Worm (Caenorhabditis elegans) whole organism, early embryonic: Measurements from ENCODE around the gene enpp-1.

Experiments used
- B0310.2 ChIP-seq: sonication (generic microtip); optimal IDR thresholded peaks from 2 replicates; lab custom pipeline; 2016; ENCODE audit warnings: mild to moderate bottlenecking, missing genetic modification characterization, missing compliant biosample characterization
- F13C5.2 ChIP-seq: sonication (generic microtip); optimal IDR thresholded peaks from 2 replicates; lab custom pipeline; 2017; ENCODE audit warnings: mild to moderate bottlenecking, missing genetic modification characterization, inconsistent platforms, missing compliant biosample characterization
- aly-1 ChIP-seq: sonication (generic microtip); optimal IDR thresholded peaks from 2 replicates; lab custom pipeline; 2016; ENCODE audit warnings: missing genetic modification characterization, missing compliant biosample characterization
- ama-1 ChIP-seq: fragments of 150-350 bp; optimal IDR thresholded peaks from 2 replicates; lab custom pipeline; 2014
- ceh-13 ChIP-seq: fragments of 200-800 bp; sonication (Bioruptor generic); optimal IDR thresholded peaks from 2 replicates; lab custom pipeline; 2018; ENCODE audit warnings: mild to moderate bottlenecking, missing genetic modification characterization, missing compliant biosample characterization
- ceh-36 ChIP-seq: sonication (generic microtip); optimal IDR thresholded peaks from 2 replicates; lab custom pipeline; 2016; ENCODE audit warnings: missing genetic modification characterization, inconsistent platforms, missing compliant biosample characterization
- ets-7 ChIP-seq: sonication (generic microtip); optimal IDR thresholded peaks from 2 replicates; lab custom pipeline; 2016; ENCODE audit warnings: missing genotype, missing genetic modification characterization, missing compliant biosample characterization
- flt-1 ChIP-seq: fragments of 200-800 bp; sonication (Bioruptor generic); IDR thresholded peaks from 2 replicates; pipeline ENCODE4 v1.3.6; 2022; ENCODE audit warnings: missing genetic modification characterization, missing compliant biosample characterization
- hmbx-1 ChIP-seq: sonication (generic microtip); optimal IDR thresholded peaks from 2 replicates; lab custom pipeline; 2016; ENCODE audit warnings: mild to moderate bottlenecking, missing genetic modification characterization, missing compliant biosample characterization
- hmg-4 ChIP-seq: fragments of 200-800 bp; sonication (Bioruptor generic); optimal IDR thresholded peaks from 2 replicates; lab custom pipeline; 2018; ENCODE audit warnings: mild to moderate bottlenecking, missing genetic modification characterization, missing compliant biosample characterization
- hnd-1 ChIP-seq: sonication (generic microtip); optimal IDR thresholded peaks from 2 replicates; lab custom pipeline; 2016; ENCODE audit warnings: missing genetic modification characterization, missing compliant biosample characterization
- pes-1 ChIP-seq: fragments of 200-800 bp; sonication (Bioruptor generic); IDR thresholded peaks from 2 replicates; pipeline ENCODE4 v1.3.6; 2022; ENCODE audit warnings: missing genetic modification reagents, missing genetic modification characterization, missing compliant biosample characterization
- scrt-1 ChIP-seq: fragments of 200-800 bp; sonication (Bioruptor generic); IDR thresholded peaks from 2 replicates; pipeline ENCODE4 v1.3.6; 2022; ENCODE audit warnings: missing genetic modification characterization, missing compliant biosample characterization
- sea-1 ChIP-seq: fragments of 200-800 bp; sonication (Bioruptor generic); conservative IDR thresholded peaks from 2 replicates; pipeline ENCODE4 v1.3.6; 2022; ENCODE audit warnings: missing genetic modification characterization, missing compliant biosample characterization
- tbx-11 ChIP-seq: fragments of 200-800 bp; sonication (Bioruptor generic); IDR thresholded peaks from 2 replicates; pipeline ENCODE4 v1.3.6; 2022; ENCODE audit warnings: missing genetic modification characterization, missing compliant biosample characterization
- tbx-37 ChIP-seq: fragments of 200-800 bp; sonication (Bioruptor generic); conservative IDR thresholded peaks from 2 replicates; pipeline ENCODE4 v1.3.6; 2022; ENCODE audit warnings: missing genetic modification reagents, missing genetic modification characterization, missing compliant biosample characterization
- tra-4 ChIP-seq: sonication (generic microtip); optimal IDR thresholded peaks from 2 replicates; lab custom pipeline; 2017; ENCODE audit warnings: missing genetic modification characterization, missing compliant biosample characterization

enpp-1 gene

DNA sequence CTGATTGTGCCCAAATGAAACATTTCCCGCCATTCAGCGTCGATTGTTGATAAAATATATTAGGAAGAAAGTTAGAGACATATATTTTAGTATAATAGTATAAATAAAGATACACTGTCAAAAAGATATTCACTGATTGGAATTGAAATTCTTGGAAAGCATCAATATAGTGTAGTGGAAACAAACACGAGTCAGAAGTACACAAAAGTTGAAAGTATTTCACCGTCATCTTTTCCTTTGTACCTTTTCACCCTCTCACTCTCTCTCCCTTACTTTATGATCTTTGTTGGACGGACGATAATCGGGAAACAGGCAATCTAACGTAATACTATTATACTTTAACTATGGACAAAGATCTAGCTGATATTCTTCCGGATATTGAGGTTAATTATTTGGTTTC is 37.2 kb upstream of the enpp-1 start, which contains the start of gene nhr-208:
Gene nhr-208 (plus strand): TSS at position 288 of the 400 bp plus-strand sequence.
- TF ChIP-seq hmbx-1 (tag; lab: Kevin White, UChicago) (no peak), ceh-13 (no peak), sea-1 (no peak), F13C5.2 (tag; lab: Kevin White, UChicago) (no peak), tbx-37 (GFP tag; lab: Robert Waterston, UW) (no peak), ets-7 (no peak), flt-1 (no peak), tra-4 (no peak), ama-1 (lab: Kevin White, UChicago) (no peak), tbx-11 (GFP tag; lab: Robert Waterston, UW) (no peak)

DNA sequence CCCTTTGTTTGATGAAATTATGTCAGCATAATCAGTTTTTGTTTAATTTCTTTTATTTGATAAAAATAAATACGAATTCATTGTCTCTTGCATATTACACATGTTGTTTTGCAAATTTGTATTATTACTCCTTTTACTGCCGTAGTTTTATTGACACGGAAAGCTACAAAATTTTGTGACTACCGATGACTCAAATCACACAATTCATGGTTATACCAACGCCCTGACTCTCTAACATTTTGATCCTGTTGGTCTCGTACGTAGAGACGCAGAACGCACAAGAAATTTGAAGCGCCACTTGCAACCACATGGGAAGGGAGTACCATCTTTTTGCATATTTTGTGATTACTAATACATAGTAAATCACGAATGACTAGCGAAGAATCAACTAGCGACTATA is 35.4 kb upstream of the enpp-1 start, which contains the start of gene nhr-207:
Gene nhr-207 (plus strand): TSS at position 282 of the 400 bp plus-strand sequence.
- TF ChIP-seq sea-1 (no peak), ama-1 (lab: Kevin White, UChicago) (no peak), ceh-13 (no peak), B0310.2 (tag; lab: Kevin White, UChicago) (no peak), F13C5.2 (tag; lab: Kevin White, UChicago) (no peak), pes-1 (GFP tag; lab: Robert Waterston, UW) (no peak), aly-1 (no peak), ceh-36 (tag; lab: Kevin White, UChicago) (no peak), tbx-37 (GFP tag; lab: Robert Waterston, UW) (no peak), ets-7 (no peak), hmbx-1 (tag; lab: Kevin White, UChicago) (no peak), flt-1 (no peak), tra-4 (no peak), hmg-4 (GFP tag; lab: Kevin White, UChicago) (no peak)

DNA sequence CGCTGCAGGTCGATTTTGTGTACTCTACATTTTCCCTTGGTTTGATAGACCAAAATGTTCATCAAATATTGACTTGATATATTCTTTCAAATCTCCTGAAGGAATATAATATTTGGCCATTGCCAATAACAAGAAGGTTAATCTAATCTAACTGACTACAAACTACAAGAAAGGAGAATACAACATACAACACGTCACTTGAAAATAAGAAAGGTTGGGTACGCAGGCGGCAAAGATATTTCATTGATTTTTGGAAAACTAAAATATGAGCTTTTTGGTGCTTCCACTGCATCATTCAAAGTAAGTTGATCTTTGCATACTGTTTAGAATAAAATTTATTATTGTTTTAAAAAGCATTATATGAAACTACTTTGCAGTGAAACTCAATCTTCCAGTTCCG is 33.1 kb upstream of the enpp-1 start, which contains the start of gene nhr-209:
Gene nhr-209 (plus strand): TSS at position 27 of the 400 bp plus-strand sequence.
- no peak for TF ChIP-seq flt-1
- no peak for TF ChIP-seq B0310.2 (tag; lab: Kevin White, UChicago)
- no peak for TF ChIP-seq hmbx-1 (tag; lab: Kevin White, UChicago)
- TF ChIP-seq sea-1 = no peak
- TF ChIP-seq F13C5.2 (tag; lab: Kevin White, UChicago) = no peak
- no peak for TF ChIP-seq ceh-13
- TF ChIP-seq hnd-1 (tag; lab: Kevin White, UChicago) = no peak
- TF ChIP-seq tbx-37 (GFP tag; lab: Robert Waterston, UW) = no peak
- TF ChIP-seq tbx-11 (GFP tag; lab: Robert Waterston, UW) = no peak
- no peak for TF ChIP-seq ama-1 (lab: Kevin White, UChicago)
- no peak for TF ChIP-seq pes-1 (GFP tag; lab: Robert Waterston, UW)
- no peak for TF ChIP-seq hmg-4 (GFP tag; lab: Kevin White, UChicago)
- TF ChIP-seq tra-4 = no peak
- no peak for TF ChIP-seq ceh-36 (tag; lab: Kevin White, UChicago)
- TF ChIP-seq aly-1 = no peak
- TF ChIP-seq ets-7 = no peak

DNA sequence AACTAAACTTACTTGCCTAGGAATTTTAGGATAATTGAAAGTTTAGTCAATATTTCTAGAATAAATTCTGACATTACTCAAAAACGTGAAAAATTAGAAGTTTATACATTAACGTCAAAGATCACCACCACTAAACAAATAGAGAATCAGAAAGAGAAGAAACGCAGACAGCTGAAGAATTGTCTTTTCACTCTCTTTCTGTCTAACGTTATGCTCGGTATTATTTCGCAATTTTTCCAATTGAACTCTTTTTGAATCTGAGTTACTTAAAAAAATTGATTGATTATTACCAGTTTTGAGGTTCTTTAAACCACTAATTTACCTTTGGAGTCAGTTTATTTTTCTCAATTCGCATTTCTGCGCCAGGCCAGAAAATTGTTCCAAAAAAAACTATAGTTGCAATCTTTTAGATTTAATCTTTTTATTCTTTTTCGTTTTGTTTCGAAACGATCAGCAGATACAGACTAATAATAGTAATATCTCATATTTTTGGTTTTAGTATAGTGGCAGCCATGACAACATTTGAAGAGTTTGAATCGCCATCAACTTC is 30.4 kb upstream of the enpp-1 start, which contains the start of gene nhr-154:
Gene nhr-154 (plus strand): TSS at position 500 of the 550 bp plus-strand sequence.
- TF ChIP-seq F13C5.2 (tag; lab: Kevin White, UChicago) (no peak), flt-1 (no peak)

DNA sequence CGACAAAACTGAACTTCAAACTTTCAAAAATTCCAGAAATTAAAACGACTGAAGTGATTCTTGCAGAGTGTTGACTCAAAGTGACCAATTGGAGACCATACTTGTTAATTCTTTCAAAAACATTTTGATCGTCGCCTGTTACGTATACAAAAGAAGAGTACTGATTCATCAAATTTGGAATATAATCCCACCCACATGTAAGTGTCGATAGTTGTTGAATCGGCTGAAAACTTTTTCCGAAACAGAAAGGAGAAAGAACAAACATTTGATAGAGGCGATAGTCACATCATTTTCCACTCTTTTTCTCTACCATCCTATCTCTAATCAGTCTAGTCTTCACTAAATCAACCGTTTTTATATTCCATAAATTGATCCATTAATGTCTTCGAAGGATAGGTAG is 27.3 kb upstream of the enpp-1 start, which contains the start of gene nhr-153:
Gene nhr-153 (plus strand): TSS at position 301 of the 400 bp plus-strand sequence.
- TF ChIP-seq ceh-36 (tag; lab: Kevin White, UChicago) (no peak), tbx-37 (GFP tag; lab: Robert Waterston, UW) (no peak), B0310.2 (tag; lab: Kevin White, UChicago) (no peak), ets-7 (no peak), sea-1 (no peak), hmbx-1 (tag; lab: Kevin White, UChicago) (no peak)

DNA sequence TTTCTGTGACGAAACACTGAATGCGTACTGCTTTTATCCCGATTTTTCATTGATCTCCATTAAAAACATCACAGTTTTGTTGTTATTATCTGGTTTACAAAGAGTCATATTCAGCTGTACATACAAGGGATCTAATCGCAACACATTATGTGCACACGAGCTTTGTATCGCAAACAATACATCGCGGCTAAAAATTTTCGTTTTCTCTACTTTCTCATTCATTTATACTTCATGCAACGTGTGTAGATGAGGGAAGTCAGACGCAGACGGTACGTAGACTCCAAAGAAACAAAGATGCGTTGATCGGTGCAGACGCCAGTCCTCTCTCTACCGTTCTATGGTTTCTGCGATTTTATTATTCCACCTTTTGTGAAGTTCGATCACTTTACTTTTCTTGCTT is 24.4 kb upstream of the enpp-1 start, which contains the start of gene nhr-136:
Gene nhr-136 (plus strand): TSS at position 301 of the 400 bp plus-strand sequence.
- TF ChIP-seq hmbx-1 (tag; lab: Kevin White, UChicago) (no peak), ceh-13 (no peak), pes-1 (GFP tag; lab: Robert Waterston, UW) (no peak)

DNA sequence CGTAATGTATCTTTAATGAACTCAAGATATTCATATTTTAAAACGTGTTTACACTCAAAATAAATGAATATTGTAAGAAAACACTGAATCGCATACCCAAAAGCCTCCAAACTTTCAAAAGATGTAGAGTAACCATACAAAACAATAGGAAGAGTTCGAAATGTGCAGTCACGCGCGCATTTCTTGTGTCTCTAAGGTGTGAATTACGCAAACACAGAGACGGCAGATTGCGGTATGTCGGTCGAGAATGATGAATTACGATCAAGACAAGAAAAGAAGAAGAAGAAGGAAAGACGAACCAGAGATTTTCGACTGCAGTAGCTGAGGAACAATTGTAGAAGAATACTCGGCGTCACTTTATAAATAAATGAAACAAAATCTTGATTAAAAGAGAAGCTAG is 19.8 kb upstream of the enpp-1 start, which contains the start of gene lhpp-1:
Gene lhpp-1 (minus strand): TSS at position 354 of the 400 bp plus-strand sequence.
- TF ChIP-seq scrt-1 (GFP tag; lab: Robert Waterston, UW) (no peak), pes-1 (GFP tag; lab: Robert Waterston, UW) (no peak), flt-1 (no peak), hnd-1 (tag; lab: Kevin White, UChicago) (no peak), ceh-36 (tag; lab: Kevin White, UChicago) (no peak), aly-1 (no peak), tbx-11 (GFP tag; lab: Robert Waterston, UW) (no peak)

DNA sequence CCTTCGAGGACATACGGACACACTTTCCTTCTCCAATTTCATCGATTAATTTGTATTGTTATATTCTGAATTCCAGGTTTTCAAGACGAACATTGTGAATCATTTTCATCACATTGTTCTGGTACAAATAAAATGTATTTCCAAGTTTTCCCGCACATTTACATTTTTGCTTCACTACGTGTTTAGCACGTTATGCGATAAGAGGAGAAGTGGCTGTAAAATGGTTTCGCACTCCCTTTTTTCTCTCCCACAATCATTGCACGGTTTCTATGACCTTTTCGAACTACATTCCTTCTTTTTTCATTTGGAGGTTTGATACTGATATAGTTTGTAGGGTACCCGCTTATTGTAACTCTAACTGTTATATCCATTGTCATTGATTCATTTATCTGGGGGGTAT is 17.5 kb upstream of the enpp-1 start:
- TF ChIP-seq pes-1 (GFP tag; lab: Robert Waterston, UW) (no peak), hmbx-1 (tag; lab: Kevin White, UChicago) (no peak), hnd-1 (tag; lab: Kevin White, UChicago) (no peak), ama-1 (lab: Kevin White, UChicago) (no peak), B0310.2 (tag; lab: Kevin White, UChicago) (no peak), scrt-1 (GFP tag; lab: Robert Waterston, UW) (no peak), ceh-13 (no peak), flt-1 (no peak), tra-4 (no peak), F13C5.2 (tag; lab: Kevin White, UChicago) (no peak), tbx-37 (GFP tag; lab: Robert Waterston, UW) (no peak), ceh-36 (tag; lab: Kevin White, UChicago) (no peak), tbx-11 (GFP tag; lab: Robert Waterston, UW) (no peak), aly-1 (no peak), hmg-4 (GFP tag; lab: Kevin White, UChicago) (no peak)
